Worm (Caenorhabditis elegans) whole organism, L1 larva: ENCODE measurements around the gene glp-1.

ENCODE experiments used
- blmp-1 ChIP-seq: fragments of 150-350 bp; optimal IDR thresholded peaks from 2 replicates; lab custom pipeline; 2014; ENCODE audit warnings: missing biosample characterization, missing genetic modification characterization
- ceh-82 ChIP-seq, 3 experiments: fragments of 150-350 bp in 1 of 3; sonication (generic microtip) in 2 of 3; optimal IDR thresholded peaks; 2 replicates each; lab custom pipeline; 2014 to 2017; ENCODE audit warnings: missing biosample characterization in 3 of 3, missing genetic modification characterization in 3 of 3
- elt-2 ChIP-seq: sonication (generic microtip); optimal IDR thresholded peaks from 2 replicates; lab custom pipeline; 2016; ENCODE audit warnings: missing genetic modification characterization, mild to moderate bottlenecking, inconsistent platforms, missing compliant biosample characterization, missing genetic modification reagents
- elt-3 ChIP-seq, 6 experiments: fragments of 150-350 bp in 1 of 6; sonication (generic microtip); optimal IDR thresholded peaks; 2 replicates each; lab custom pipeline; 2017 to 2018; ENCODE audit warnings: missing biosample characterization in 6 of 6, missing genetic modification characterization in 6 of 6, inconsistent platforms in 1 of 6
- fkh-8 ChIP-seq: sonication (generic microtip); optimal IDR thresholded peaks from 2 replicates; lab custom pipeline; 2016; ENCODE audit warnings: mild to moderate bottlenecking, missing genetic modification characterization, missing compliant biosample characterization
- lir-3 ChIP-seq: sonication (generic microtip); optimal IDR thresholded peaks from 2 replicates; lab custom pipeline; 2016; ENCODE audit warnings: mild to moderate bottlenecking, missing genetic modification characterization, moderate library complexity, missing compliant biosample characterization; ENCODE audit not compliant: poor library complexity
- nhr-11 ChIP-seq: fragments of 150-350 bp; optimal IDR thresholded peaks from 2 replicates; lab custom pipeline; 2014; ENCODE audit warnings: missing biosample characterization, missing genetic modification characterization
- zag-1 ChIP-seq: fragments of 150-350 bp; optimal IDR thresholded peaks from 2 replicates; lab custom pipeline; 2014; ENCODE audit warnings: missing biosample characterization, missing genetic modification characterization

ce11 chrIII:9114076-9114475, 22.0 kb downstream of the glp-1 start:
- no peak for TF ChIP-seq zag-1 (tag; lab: Kevin White, UChicago)
- no peak for TF ChIP-seq elt-3 (tag; optimal IDR thresholded peaks at IDR 0.05; lab: Kevin White, UChicago)
- peak; percentile 0 for TF ChIP-seq blmp-1 (tag; lab: Kevin White, UChicago)
- TF ChIP-seq elt-2 (tag; lab: Kevin White, UChicago), result no peak
- no peak for TF ChIP-seq lir-3 (tag; lab: Kevin White, UChicago)
- no peak for TF ChIP-seq fkh-8 (tag; lab: Kevin White, UChicago)
- no peak for TF ChIP-seq nhr-11 (tag; lab: Kevin White, UChicago)
- TF ChIP-seq ceh-82 (tag; optimal IDR thresholded peaks at IDR 0.05; lab: Kevin White, UChicago), result no peak
